Worm (Caenorhabditis elegans) whole organism, mixed stage, embryonic: ENCODE measurements around the gene Y43F8B.9.

Experiments
- elt-3 ChIP-seq: fragments of 150-350 bp; optimal IDR thresholded peaks from 2 replicates; lab custom pipeline; 2014; ENCODE audit warnings: missing biosample characterization, missing genetic modification characterization
- lin-13 ChIP-seq: fragments of 150-350 bp; optimal IDR thresholded peaks from 2 replicates; lab custom pipeline; 2014; ENCODE audit warnings: missing biosample characterization, missing genetic modification characterization
- nhr-237 ChIP-seq: fragments of 150-350 bp; optimal IDR thresholded peaks from 2 replicates; lab custom pipeline; 2014; ENCODE audit warnings: missing biosample characterization, missing genetic modification characterization
- nhr-76 ChIP-seq: sonication (generic microtip); optimal IDR thresholded peaks from 2 replicates; lab custom pipeline; 2017; ENCODE audit warnings: missing biosample characterization, missing genetic modification characterization
- ztf-11 ChIP-seq: fragments of 150-350 bp; optimal IDR thresholded peaks from 2 replicates; lab custom pipeline; 2014; ENCODE audit warnings: missing biosample characterization, missing genetic modification characterization

DNA sequence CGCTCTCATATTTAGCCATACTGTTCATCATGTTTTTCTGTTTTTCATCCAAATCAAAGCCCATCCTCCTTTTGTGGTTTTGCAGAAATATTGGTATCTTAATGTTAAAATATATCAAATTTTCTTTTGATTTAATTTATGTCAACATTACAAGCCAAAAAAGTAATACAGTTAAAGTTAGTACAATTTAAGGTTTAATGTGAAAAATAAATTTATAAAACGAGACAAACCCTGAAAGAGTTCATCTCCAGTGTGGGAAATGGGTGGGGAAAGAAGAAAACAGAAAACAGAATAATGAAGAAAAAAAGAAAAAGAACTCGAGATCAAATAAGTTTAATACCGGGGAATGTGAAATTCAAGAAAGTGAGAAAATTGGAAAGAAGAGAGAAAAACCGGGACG, 29.1 kb upstream of the Y43F8B.9 start, which contains the start of gene M04C3.2:
- no peak for TF ChIP-seq nhr-76
- no peak for TF ChIP-seq ztf-11 (tag; lab: Kevin White, UChicago)
- no peak for TF ChIP-seq elt-3
- no peak for TF ChIP-seq lin-13 (tag; lab: Kevin White, UChicago)
- TF ChIP-seq nhr-237 (tag; lab: Kevin White, UChicago), result no peak
